Fruit fly (Drosophila melanogaster) whole organism, embryonic: ENCODE measurements around the gene aqz.

Experiments used
- Aef1 ChIP-seq: fragments of 200-800 bp; sonication (Bioruptor generic); IDR thresholded peaks from 3 replicates; pipeline ENCODE4 v1.3.6; 2022; ENCODE audit warnings: missing biosample characterization, missing genetic modification characterization
- Awh ChIP-seq: fragments of 200-800 bp; sonication (Bioruptor generic); IDR thresholded peaks from 2 replicates; pipeline ENCODE4, ENCODE4 v1.3.6; 2022; ENCODE audit warnings: missing biosample characterization, missing genetic modification characterization
- C15 ChIP-seq: fragments of 200-800 bp; sonication (Bioruptor generic); IDR thresholded peaks from 3 replicates; pipeline ENCODE4 v1.3.6; 2022; ENCODE audit warnings: missing biosample characterization, missing genetic modification characterization
- CG10267 ChIP-seq: fragments of 200-800 bp; sonication (Bioruptor generic); optimal IDR thresholded peaks from 2 replicates; lab custom pipeline; 2018; ENCODE audit warnings: missing biosample characterization, mild to moderate bottlenecking, missing genetic modification characterization, moderate library complexity
- CG10366 ChIP-seq: fragments of 200-800 bp; sonication (Bioruptor generic); IDR thresholded peaks from 2 replicates; pipeline ENCODE4 v1.3.6; 2022; ENCODE audit warnings: missing biosample characterization, missing genetic modification characterization
- CG10565 ChIP-seq: fragments of 200-800 bp; sonication (Bioruptor generic); optimal IDR thresholded peaks from 3 replicates; lab custom pipeline; 2016; ENCODE audit warnings: missing biosample characterization, mild to moderate bottlenecking, missing genetic modification characterization
- CG10654 ChIP-seq: fragments of 200-800 bp; sonication (Bioruptor generic); optimal IDR thresholded peaks from 2 replicates; lab custom pipeline; 2016; ENCODE audit warnings: missing biosample characterization, missing genetic modification characterization
- CG10959 ChIP-seq: fragments of 200-800 bp; sonication (Bioruptor generic); IDR thresholded peaks from 2 replicates; pipeline ENCODE4 v1.3.6; 2022; ENCODE audit warnings: missing biosample characterization, missing genetic modification characterization
- CG15011 ChIP-seq: fragments of 200-800 bp; sonication (Bioruptor generic); optimal IDR thresholded peaks from 3 replicates; lab custom pipeline; 2018; ENCODE audit warnings: missing biosample characterization, mild to moderate bottlenecking, missing genetic modification characterization
- CG1602 ChIP-seq: fragments of 200-800 bp; sonication (Bioruptor generic); optimal IDR thresholded peaks from 3 replicates; lab custom pipeline; 2016; ENCODE audit warnings: missing biosample characterization, missing genetic modification characterization
- CG16863 ChIP-seq: fragments of 200-800 bp; sonication (Bioruptor generic); optimal IDR thresholded peaks from 3 replicates; lab custom pipeline; 2016; ENCODE audit warnings: missing biosample characterization, missing genetic modification characterization
- CG17186 ChIP-seq: fragments of 200-800 bp; sonication (Bioruptor generic); optimal IDR thresholded peaks from 3 replicates; lab custom pipeline; 2017; ENCODE audit warnings: missing biosample characterization, missing genetic modification reagents, missing genetic modification characterization
- CG18262 ChIP-seq: fragments of 200-800 bp; optimal IDR thresholded peaks from 3 replicates; lab custom pipeline; 2019; ENCODE audit warnings: missing biosample characterization, mild to moderate bottlenecking, missing genetic modification characterization, moderate library complexity
- CG2712 ChIP-seq: fragments of 200-800 bp; optimal IDR thresholded peaks from 3 replicates; lab custom pipeline; 2019; ENCODE audit warnings: missing biosample characterization, mild to moderate bottlenecking, missing genetic modification characterization, moderate library complexity
- CG2875 ChIP-seq: fragments of 200-800 bp; sonication (Bioruptor generic); optimal IDR thresholded peaks from 2 replicates; lab custom pipeline; 2017; ENCODE audit warnings: missing biosample characterization, mild to moderate bottlenecking, missing genetic modification characterization, missing genetic modification reagents
- CG3407 ChIP-seq: fragments of 200-800 bp; sonication (Bioruptor generic); optimal IDR thresholded peaks from 2 replicates; lab custom pipeline; 2018; ENCODE audit warnings: missing biosample characterization, mild to moderate bottlenecking, missing genetic modification characterization
- CG3995 ChIP-seq: fragments of 200-800 bp; sonication (Bioruptor generic); optimal IDR thresholded peaks from 3 replicates; lab custom pipeline; 2016; ENCODE audit warnings: missing biosample characterization, missing genetic modification characterization
- CG6765 ChIP-seq: fragments of 200-800 bp; sonication (Bioruptor generic); optimal IDR thresholded peaks from 3 replicates; lab custom pipeline; 2017; ENCODE audit warnings: missing biosample characterization, mild to moderate bottlenecking, missing genetic modification characterization
- CG7786 ChIP-seq: fragments of 200-800 bp; sonication (Bioruptor generic); optimal IDR thresholded peaks from 2 replicates; lab custom pipeline; 2016; ENCODE audit warnings: missing biosample characterization, missing genetic modification characterization
- CG8089 ChIP-seq: fragments of 200-800 bp; sonication (Bioruptor generic); optimal IDR thresholded peaks from 3 replicates; lab custom pipeline; 2016; ENCODE audit warnings: missing biosample characterization, missing genetic modification characterization
- CG9609 ChIP-seq: fragments of 200-800 bp; sonication (Bioruptor generic); optimal IDR thresholded peaks from 3 replicates; lab custom pipeline; 2016; ENCODE audit warnings: missing biosample characterization, missing genetic modification characterization
- CG9727 ChIP-seq: fragments of 200-800 bp; sonication (Bioruptor generic); optimal IDR thresholded peaks from 3 replicates; lab custom pipeline; 2017; ENCODE audit warnings: missing biosample characterization, mild to moderate bottlenecking, missing genetic modification characterization
- Chrac-16 ChIP-seq: fragments of 200-800 bp; sonication (Bioruptor generic); optimal IDR thresholded peaks from 3 replicates; lab custom pipeline; 2016; ENCODE audit warnings: missing biosample characterization, missing genetic modification characterization
- CoRest ChIP-seq: fragments of 200-800 bp; sonication (Bioruptor generic); optimal IDR thresholded peaks from 3 replicates; lab custom pipeline; 2018; ENCODE audit warnings: missing biosample characterization, mild to moderate bottlenecking, missing genetic modification characterization, moderate library complexity
- D ChIP-seq, 2 experiments: fragments of 200-800 bp in 1 of 2; fragments of >200 bp in 1 of 2; sonication (Bioruptor generic) in 1 of 2; optimal IDR thresholded peaks; 2 replicates in 1 of 2; 3 replicates in 1 of 2; lab custom pipeline; 2017; ENCODE audit warnings: mild to moderate bottlenecking in 1 of 2, missing biosample characterization in 1 of 2, missing genetic modification characterization in 1 of 2, missing genetic modification reagents in 1 of 2
- Hmx ChIP-seq: fragments of 200-800 bp; sonication (Bioruptor generic); optimal IDR thresholded peaks from 2 replicates; lab custom pipeline; 2016; ENCODE audit warnings: missing biosample characterization, missing genetic modification characterization
- Jarid2 ChIP-seq: fragments of 200-800 bp; sonication (Bioruptor generic); optimal IDR thresholded peaks from 3 replicates; lab custom pipeline; 2017; ENCODE audit warnings: mild to moderate bottlenecking, missing biosample characterization, missing genetic modification reagents, missing genetic modification characterization
- Lim3 ChIP-seq: fragments of 200-800 bp; sonication (Bioruptor generic); IDR thresholded peaks from 2 replicates; pipeline ENCODE4 v1.3.6; 2022; ENCODE audit warnings: missing biosample characterization, missing genetic modification characterization
- NfI ChIP-seq: fragments of 200-800 bp; sonication (Bioruptor generic); optimal IDR thresholded peaks from 3 replicates; lab custom pipeline; 2018; ENCODE audit warnings: missing biosample characterization, mild to moderate bottlenecking, missing genetic modification characterization, moderate library complexity
- Poxn ChIP-seq: fragments of 200-800 bp; sonication (Bioruptor generic); IDR thresholded peaks from 2 replicates; pipeline ENCODE4 v1.3.6; 2022; ENCODE audit warnings: missing biosample characterization, missing genetic modification characterization
- ara ChIP-seq: fragments of 200-800 bp; sonication (Bioruptor generic); IDR thresholded peaks from 2 replicates; pipeline ENCODE4 v1.3.6; 2022; ENCODE audit warnings: missing biosample characterization, missing genetic modification characterization
- bigmax ChIP-seq: fragments of 200-800 bp; sonication (Bioruptor generic); optimal IDR thresholded peaks from 2 replicates; lab custom pipeline; 2018; ENCODE audit warnings: missing biosample characterization, mild to moderate bottlenecking, missing genetic modification characterization
- croc ChIP-seq: fragments of 200-800 bp; sonication (Bioruptor generic); conservative IDR thresholded peaks from 3 replicates; pipeline ENCODE4 v1.3.6; 2022; ENCODE audit warnings: missing biosample characterization, missing genetic modification characterization
- esg ChIP-seq: fragments of 200-800 bp; sonication (Bioruptor generic); conservative IDR thresholded peaks from 2 replicates; pipeline ENCODE4 v1.3.6; 2022; ENCODE audit warnings: missing biosample characterization, missing genetic modification characterization
- gcm ChIP-seq: fragments of 200-800 bp; sonication (Bioruptor generic); optimal IDR thresholded peaks from 2 replicates; lab custom pipeline; 2019; ENCODE audit warnings: missing biosample characterization, mild to moderate bottlenecking, missing genetic modification characterization, moderate library complexity
- gcm2 ChIP-seq: fragments of 200-800 bp; sonication (Bioruptor generic); optimal IDR thresholded peaks from 2 replicates; lab custom pipeline; 2016; ENCODE audit warnings: missing biosample characterization, missing genetic modification characterization
- gsb-n ChIP-seq: fragments of 200-800 bp; sonication (Bioruptor generic); optimal IDR thresholded peaks from 3 replicates; lab custom pipeline; 2018; ENCODE audit warnings: missing biosample characterization, mild to moderate bottlenecking, missing genetic modification characterization
- hbn ChIP-seq: fragments of 200-800 bp; sonication (Bioruptor generic); IDR thresholded peaks from 2 replicates; pipeline ENCODE4 v1.3.6; 2022; ENCODE audit warnings: missing biosample characterization, missing genetic modification characterization; ENCODE audit not compliant: partially characterized antibody
- insv ChIP-seq, 2 experiments: fragments of 200-800 bp; sonication (Bioruptor generic); optimal IDR thresholded peaks; 3 replicates each; lab custom pipeline; 2016 to 2018; ENCODE audit warnings: missing biosample characterization in 2 of 2, missing genetic modification characterization in 2 of 2
- maf-S ChIP-seq: fragments of 200-800 bp; sonication (Bioruptor generic); optimal IDR thresholded peaks from 2 replicates; lab custom pipeline; 2016; ENCODE audit warnings: missing biosample characterization, missing genetic modification characterization
- nau ChIP-seq: fragments of 200-800 bp; sonication (Bioruptor generic); optimal IDR thresholded peaks from 3 replicates; lab custom pipeline; 2017; ENCODE audit warnings: missing biosample characterization, mild to moderate bottlenecking, missing genetic modification characterization, missing genetic modification reagents
- nmo ChIP-seq: fragments of 200-800 bp; sonication (Bioruptor generic); optimal IDR thresholded peaks from 2 replicates; lab custom pipeline; 2018; ENCODE audit warnings: missing biosample characterization, mild to moderate bottlenecking, missing genetic modification characterization, moderate library complexity
- org-1 ChIP-seq: fragments of 200-800 bp; sonication (Bioruptor generic); optimal IDR thresholded peaks from 2 replicates; lab custom pipeline; 2017; ENCODE audit warnings: missing biosample characterization, missing genetic modification characterization
- scrt ChIP-seq: fragments of 200-800 bp; sonication (Bioruptor generic); optimal IDR thresholded peaks from 2 replicates; lab custom pipeline; 2018; ENCODE audit warnings: missing biosample characterization, mild to moderate bottlenecking, missing genetic modification characterization, moderate library complexity
- slbo ChIP-seq: fragments of 200-800 bp; sonication (Bioruptor generic); IDR thresholded peaks from 2 replicates; pipeline ENCODE4 v1.3.6; 2022; ENCODE audit warnings: missing biosample characterization, missing genetic modification characterization
- sob ChIP-seq: fragments of 200-800 bp; sonication (Bioruptor generic); IDR thresholded peaks from 2 replicates; pipeline ENCODE4 v1.3.6; 2022; ENCODE audit warnings: missing biosample characterization, missing genetic modification characterization
- stc ChIP-seq: fragments of 200-800 bp; sonication (Bioruptor generic); IDR thresholded peaks from 2 replicates; pipeline ENCODE4 v1.3.6; 2022; ENCODE audit warnings: missing biosample characterization, missing genetic modification characterization
- trh ChIP-seq: fragments of 200-800 bp; sonication (Bioruptor generic); optimal IDR thresholded peaks from 2 replicates; lab custom pipeline; 2016; ENCODE audit warnings: missing biosample characterization, missing genetic modification characterization
- vvl ChIP-seq: fragments of 200-800 bp; sonication (Bioruptor generic); IDR thresholded peaks from 2 replicates; pipeline ENCODE4 v1.3.6; 2022; ENCODE audit warnings: missing biosample characterization, missing genetic modification characterization
- yki ChIP-seq: fragments of >200 bp; optimal IDR thresholded peaks from 3 replicates; lab custom pipeline; 2018

aqz gene

dm6 chr3R:8788722-8789400, 31.6 kb downstream of the aqz start (continued):
- peak; percentile 49 for TF ChIP-seq esg
- TF ChIP-seq CG10366 (GFP tag; lab: Robert Waterston, UW): peak; percentile 65
- peak; percentile 2 for TF ChIP-seq gsb-n (tag; lab: Kevin White, UChicago)
- no peak for TF ChIP-seq slbo (GFP tag; lab: Robert Waterston, UW)
- no peak; the same call in 1 of the 2 replicates for TF ChIP-seq Awh (GFP tag; lab: Robert Waterston, UW)
- peak; percentile 11 for TF ChIP-seq CG3407 (GFP tag; lab: Kevin White, UChicago)
- no peak for TF ChIP-seq Poxn (GFP tag; lab: Robert Waterston, UW)
- no peak for TF ChIP-seq Chrac-16 (GFP tag; lab: Kevin White, UChicago)
- no peak for TF ChIP-seq CG3995 (GFP tag; lab: Kevin White, UChicago)
- peak; percentile 43 for TF ChIP-seq CG1602 (GFP tag; lab: Kevin White, UChicago)
- 0 out of 3 replicates have a peak, but pooled peaks have one; percentile 33 for TF ChIP-seq Aef1 (GFP tag; lab: Robert Waterston, UW)
- TF ChIP-seq CG2712 (tag; lab: Kevin White, UChicago): peak; percentile 76
- TF ChIP-seq CG17186 (GFP tag; lab: Kevin White, UChicago): no peak
- no peak for TF ChIP-seq CG10565
- no peak for TF ChIP-seq hbn (GFP tag; lab: Robert Waterston, UW)
- TF ChIP-seq sob (GFP tag; lab: Robert Waterston, UW): peak; percentile 34; the same call in 1 of the 2 replicates
- TF ChIP-seq nmo (GFP tag; lab: Kevin White, UChicago): peak; percentile 61
- no peak for TF ChIP-seq maf-S (GFP tag; lab: Kevin White, UChicago)
- TF ChIP-seq CG8089 (GFP tag; lab: Kevin White, UChicago): no peak
- TF ChIP-seq C15: no peak
- peak; percentile 82 for TF ChIP-seq ara (GFP tag; lab: Robert Waterston, UW)
- TF ChIP-seq bigmax: no peak
- TF ChIP-seq vvl (GFP tag; lab: Robert Waterston, UW): peak; percentile 86
- TF ChIP-seq trh (GFP tag; lab: Kevin White, UChicago): no peak
- TF ChIP-seq Jarid2 (GFP tag; lab: Kevin White, UChicago): peak; percentile 2
- TF ChIP-seq scrt (GFP tag; lab: Kevin White, UChicago): no peak
- TF ChIP-seq CoRest (tag; lab: Kevin White, UChicago): peak; percentile 21
- peak; percentile 22; the same call in 1 of the 2 replicates for TF ChIP-seq CG10959 (GFP tag; lab: Robert Waterston, UW)
- peak; percentile 29 for TF ChIP-seq CG10654 (GFP tag; lab: Kevin White, UChicago)
- peak; percentile 82 for TF ChIP-seq stc
- no peak for TF ChIP-seq CG7786 (GFP tag; lab: Kevin White, UChicago)
- no peak for TF ChIP-seq nau (GFP tag; lab: Kevin White, UChicago)
- TF ChIP-seq CG18262 (tag; lab: Kevin White, UChicago): peak; percentile 69
- TF ChIP-seq Lim3 (GFP tag; lab: Robert Waterston, UW): no peak
- no peak for TF ChIP-seq org-1 (GFP tag; lab: Kevin White, UChicago)
- no peak for TF ChIP-seq CG16863 (GFP tag; lab: Kevin White, UChicago)
- no peak for TF ChIP-seq insv (GFP tag; optimal IDR thresholded peaks at IDR 0.05; lab: Kevin White, UChicago)
- TF ChIP-seq gcm (GFP tag; lab: Kevin White, UChicago): peak; percentile 8
- no peak for TF ChIP-seq D (optimal IDR thresholded peaks at IDR 0.05; lab: Kevin White, UChicago)
- TF ChIP-seq D (GFP tag; optimal IDR thresholded peaks at IDR 0.05; lab: Kevin White, UChicago): peak; percentile 20
- no peak for TF ChIP-seq CG9609 (GFP tag; lab: Kevin White, UChicago)
- TF ChIP-seq yki: no peak
- TF ChIP-seq croc (GFP tag; lab: Robert Waterston, UW): 0 out of 3 replicates have a peak, but pooled peaks have one; percentile 45
- peak; percentile 39 for TF ChIP-seq CG9727 (GFP tag; lab: Kevin White, UChicago)
- no peak for TF ChIP-seq CG2875 (GFP tag; lab: Kevin White, UChicago)
- TF ChIP-seq Hmx (GFP tag; lab: Kevin White, UChicago): no peak
- TF ChIP-seq gcm2 (GFP tag; lab: Kevin White, UChicago): peak; percentile 25
- peak; percentile 50 for TF ChIP-seq NfI (GFP tag; lab: Kevin White, UChicago)
- no peak for TF ChIP-seq CG15011 (GFP tag; lab: Kevin White, UChicago)
- no peak for TF ChIP-seq CG6765 (GFP tag; lab: Kevin White, UChicago)
- TF ChIP-seq CG10267 (tag; lab: Kevin White, UChicago): peak; percentile 33
